Worm (Caenorhabditis elegans): ENCODE measurements around the gene abl-1.

The abl-1 gene

DNA sequence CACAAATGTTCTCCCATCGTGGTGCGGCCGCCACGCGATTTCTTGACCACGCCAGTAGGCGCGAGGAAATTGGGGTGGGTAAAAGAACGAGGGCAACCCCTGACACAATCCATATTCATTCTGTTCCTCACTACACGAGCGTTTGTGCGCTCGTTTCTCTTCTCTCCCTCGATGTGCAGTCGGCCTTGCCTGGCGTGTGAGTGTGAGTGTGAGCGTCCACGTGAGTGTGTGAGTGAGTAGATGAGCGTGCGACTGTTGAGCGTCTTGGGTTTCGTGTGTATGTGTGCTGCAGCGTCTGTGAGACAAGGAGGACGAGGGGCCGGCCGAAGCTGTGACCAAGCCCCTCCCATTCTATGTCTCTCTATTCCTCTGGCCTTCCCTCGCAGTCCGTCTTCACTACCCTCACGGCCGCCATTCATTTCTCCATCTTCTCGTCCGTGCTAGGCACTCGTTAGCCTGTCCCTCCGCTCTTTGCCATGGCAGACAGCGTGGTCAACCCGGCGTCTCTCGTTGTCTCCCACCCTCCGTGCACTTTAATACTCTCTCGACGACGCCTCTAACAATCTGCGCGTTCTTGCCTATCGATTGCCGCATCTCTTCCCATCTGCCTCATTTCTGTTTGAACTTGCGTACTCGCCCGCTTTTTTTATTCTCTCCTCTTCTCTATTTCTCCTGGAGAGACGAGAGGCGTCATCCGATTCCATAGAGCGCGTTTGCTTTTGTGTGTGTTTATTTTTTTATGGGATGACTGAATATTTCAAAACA, 55.4 kb downstream of the abl-1 start (continued):
- TF ChIP-seq dve-1 (tag; optimal IDR thresholded peaks at IDR 0.05; ENCODE audit: insufficient read depth), result peak; percentile 97
- peak; percentile 99 for TF ChIP-seq hlh-30 (tag; optimal IDR thresholded peaks at IDR 0.05; ENCODE audit: insufficient read depth)
- TF ChIP-seq madf-9 (GFP tag; conservative IDR thresholded peaks at IDR 0.05), result peak; percentile 61
- no peak for TF ChIP-seq zip-11 (GFP tag; IDR thresholded peaks at IDR 0.05)
- 0 out of 2 replicates have a peak, but pooled peaks have one; percentile 8 for TF ChIP-seq php-3 (GFP tag; IDR thresholded peaks at IDR 0.05)
- peak; percentile 74 for TF ChIP-seq pha-4 (GFP tag; IDR thresholded peaks at IDR 0.05)
- TF ChIP-seq pha-4 (tag; optimal IDR thresholded peaks at IDR 0.05), result peak; percentile 97
- TF ChIP-seq gei-8 (GFP tag; optimal IDR thresholded peaks at IDR 0.05), result peak; percentile 85
- TF ChIP-seq ceh-32 (tag; optimal IDR thresholded peaks at IDR 0.05; ENCODE audit: poor library complexity), result peak; percentile 72
- no peak for TF ChIP-seq daf-19 (GFP tag; conservative IDR thresholded peaks at IDR 0.05)
- TF ChIP-seq mep-1 (tag; optimal IDR thresholded peaks at IDR 0.05), result peak; percentile 93

DNA sequence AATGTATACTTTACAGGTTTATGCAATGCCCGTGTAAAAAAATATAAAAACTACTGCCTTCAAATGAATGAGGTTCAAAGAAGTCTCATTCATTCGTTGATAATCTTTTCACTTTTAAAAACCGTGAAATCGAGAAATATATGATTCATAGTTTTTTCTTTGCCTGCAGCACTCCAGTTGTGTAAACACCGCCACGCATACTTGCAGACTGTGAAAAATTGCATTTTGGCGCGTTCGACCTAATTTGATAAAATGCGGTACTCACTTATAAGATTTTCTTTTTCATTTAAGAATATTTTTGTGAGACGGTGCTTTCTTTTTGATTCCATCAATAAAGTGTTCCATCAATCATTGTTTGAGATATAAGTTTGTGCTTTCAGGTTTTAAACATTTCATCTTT, 57.2 kb downstream of the abl-1 start:
- TF ChIP-seq zfp-3 (GFP tag; conservative IDR thresholded peaks at IDR 0.05), result no peak
- TF ChIP-seq nhr-111 (GFP tag; optimal IDR thresholded peaks at IDR 0.05), result no peak
- TF ChIP-seq unc-62 (GFP tag; optimal IDR thresholded peaks at IDR 0.05 in 1 of 2), result peak in 1 of 2 experiments; percentile 11
- TF ChIP-seq unc-62 (tag; optimal IDR thresholded peaks at IDR 0.05), result no peak
- no peak for TF ChIP-seq vab-7 (GFP tag; IDR thresholded peaks at IDR 0.05)
- peak; percentile 66 for TF ChIP-seq dpl-1 (GFP tag; optimal IDR thresholded peaks at IDR 0.05)
- TF ChIP-seq saeg-2 (GFP tag; IDR thresholded peaks at IDR 0.05), result no peak
- no peak for TF ChIP-seq daf-8 (GFP tag; IDR thresholded peaks at IDR 0.05)
- no peak for TF ChIP-seq dmd-8 (GFP tag; IDR thresholded peaks at IDR 0.05)
- TF ChIP-seq hlh-11 (tag; optimal IDR thresholded peaks at IDR 0.05), result no peak
- no peak for TF ChIP-seq nhr-28 (tag; optimal IDR thresholded peaks at IDR 0.05)
- TF ChIP-seq Y105C5A.15 (GFP tag; IDR thresholded peaks at IDR 0.05), result no peak
- TF ChIP-seq egl-43 (GFP tag; IDR thresholded peaks at IDR 0.05), result no peak
- no peak for TF ChIP-seq F44E2.7 (GFP tag; IDR thresholded peaks at IDR 0.05)
- peak; percentile 17 for TF ChIP-seq ces-1 (GFP tag; optimal IDR thresholded peaks at IDR 0.05)
- TF ChIP-seq ceh-82 (tag; optimal IDR thresholded peaks at IDR 0.05), result no peak
- no peak for TF ChIP-seq nhr-237 (tag; optimal IDR thresholded peaks at IDR 0.05)
- TF ChIP-seq D1046.2 (GFP tag; IDR thresholded peaks at IDR 0.05), result no peak
- no peak for TF ChIP-seq madf-9 (GFP tag; conservative IDR thresholded peaks at IDR 0.05)
- TF ChIP-seq nhr-41 (GFP tag; IDR thresholded peaks at IDR 0.05), result no peak
- TF ChIP-seq F49E8.2 (tag; optimal IDR thresholded peaks at IDR 0.05; ENCODE audit: borderline replicate concordance), result no peak
- TF ChIP-seq pqm-1 (tag; optimal IDR thresholded peaks at IDR 0.05), result no peak
- TF ChIP-seq lin-39 (tag; optimal IDR thresholded peaks at IDR 0.05), result no peak
- no peak for TF ChIP-seq aly-2 (tag; optimal IDR thresholded peaks at IDR 0.05)
- TF ChIP-seq ceh-20 (GFP tag; IDR thresholded peaks at IDR 0.05), result no peak
- no peak for TF ChIP-seq ceh-44 (GFP tag; IDR thresholded peaks at IDR 0.05)
- no peak for TF ChIP-seq ama-1 (optimal IDR thresholded peaks at IDR 0.05)
- TF ChIP-seq mxl-2 (GFP tag; conservative IDR thresholded peaks at IDR 0.05), result no peak
- TF ChIP-seq hmg-1.1 (GFP tag; IDR thresholded peaks at IDR 0.05), result peak; percentile 56
- TF ChIP-seq daf-16 (GFP tag; optimal IDR thresholded peaks at IDR 0.05), result no peak
- peak; percentile 36 for TF ChIP-seq daf-16 (tag; optimal IDR thresholded peaks at IDR 0.05)
- TF ChIP-seq ZK337.2 (GFP tag; IDR thresholded peaks at IDR 0.05), result no peak
- TF ChIP-seq hlh-30 (tag; optimal IDR thresholded peaks at IDR 0.05; ENCODE audit: insufficient read depth), result peak; percentile 5
- no peak for TF ChIP-seq lin-38 (GFP tag; IDR thresholded peaks at IDR 0.05)
- TF ChIP-seq lin-15B (tag; optimal IDR thresholded peaks at IDR 0.05), result no peak
- TF ChIP-seq nhr-48 (tag; optimal IDR thresholded peaks at IDR 0.05), result no peak
- TF ChIP-seq duxl-1 (tag; optimal IDR thresholded peaks at IDR 0.05; ENCODE audit: poor library complexity), result no peak
- TF ChIP-seq lin-13 (GFP tag; optimal IDR thresholded peaks at IDR 0.05), result no peak
- TF ChIP-seq nhr-42 (GFP tag; IDR thresholded peaks at IDR 0.05), result no peak
- no peak for TF ChIP-seq pha-4 (GFP tag; IDR thresholded peaks at IDR 0.05)
- TF ChIP-seq pha-4 (tag; optimal IDR thresholded peaks at IDR 0.05), result no peak
- no peak for TF ChIP-seq arid-1 (GFP tag; conservative IDR thresholded peaks at IDR 0.05)
- TF ChIP-seq mep-1 (tag; optimal IDR thresholded peaks at IDR 0.05), result peak; percentile 60

Measured in whole organism, L4 larva.